Worm (Caenorhabditis elegans): ENCODE results near the gene C03H5.4.

Gene C03H5.4

DNA sequence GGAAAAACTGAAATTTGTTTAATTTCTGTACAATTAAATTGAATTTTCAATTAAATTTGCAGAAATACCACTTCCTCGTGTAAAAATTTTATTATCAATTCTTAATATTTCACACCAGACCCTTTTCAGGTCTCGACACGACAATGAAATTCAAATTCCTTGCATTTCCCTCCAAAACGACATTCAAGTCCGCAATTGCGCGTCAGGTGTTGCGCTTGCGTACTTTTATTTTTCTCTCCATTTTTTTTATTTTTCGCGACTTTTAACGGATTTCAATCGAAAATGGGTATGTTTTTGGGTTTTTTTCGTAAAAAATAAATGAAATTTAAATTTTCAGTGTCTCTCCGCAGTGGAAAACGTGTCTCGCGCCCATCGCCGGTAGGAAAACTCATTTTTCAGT is 10.9 kb downstream of the C03H5.4 start, which contains the start of gene C03H5.3:
TSS of gene C03H5.3 (plus strand) at position 132 of the 400 bp plus-strand sequence.
- no peak for TF ChIP-seq ref-1 (GFP tag; conservative IDR thresholded peaks at IDR 0.05)

DNA sequence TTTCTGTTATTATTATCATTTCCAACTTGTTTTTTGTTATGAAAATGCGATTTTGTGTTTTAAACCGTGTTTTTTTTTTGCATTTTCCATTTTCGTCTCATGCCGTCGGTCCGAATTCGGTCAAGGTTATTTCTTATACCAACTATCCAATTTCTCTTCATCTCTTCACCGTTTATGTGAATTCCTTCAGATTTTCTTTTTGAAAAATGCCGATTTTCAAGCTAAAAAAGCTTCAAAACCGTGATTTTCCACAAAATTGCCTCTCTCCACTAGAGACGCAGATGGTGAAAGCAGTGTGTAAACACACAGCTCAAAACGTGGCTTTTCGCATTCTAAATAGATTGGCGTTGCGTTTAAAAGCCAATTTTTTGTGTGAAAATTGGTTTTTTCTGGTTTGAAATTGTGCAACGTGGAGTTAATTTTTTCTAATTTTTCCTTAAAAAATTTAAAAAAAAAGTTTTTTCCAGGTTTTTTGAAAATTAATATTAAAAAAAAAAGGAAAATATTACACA is 12.8 kb downstream of the C03H5.4 start:
- TF ChIP-seq T22C8.4 (GFP tag; IDR thresholded peaks at IDR 0.05) (no peak), ref-1 (GFP tag; conservative IDR thresholded peaks at IDR 0.05) (no peak), klf-2 (GFP tag; conservative IDR thresholded peaks at IDR 0.05) (no peak), ztf-23 (GFP tag; IDR thresholded peaks at IDR 0.05) (no peak), ztf-29 (GFP tag; IDR thresholded peaks at IDR 0.05) (no peak), flt-1 (GFP tag; IDR thresholded peaks at IDR 0.05) (no peak), tab-1 (GFP tag; IDR thresholded peaks at IDR 0.05) (no peak)

DNA sequence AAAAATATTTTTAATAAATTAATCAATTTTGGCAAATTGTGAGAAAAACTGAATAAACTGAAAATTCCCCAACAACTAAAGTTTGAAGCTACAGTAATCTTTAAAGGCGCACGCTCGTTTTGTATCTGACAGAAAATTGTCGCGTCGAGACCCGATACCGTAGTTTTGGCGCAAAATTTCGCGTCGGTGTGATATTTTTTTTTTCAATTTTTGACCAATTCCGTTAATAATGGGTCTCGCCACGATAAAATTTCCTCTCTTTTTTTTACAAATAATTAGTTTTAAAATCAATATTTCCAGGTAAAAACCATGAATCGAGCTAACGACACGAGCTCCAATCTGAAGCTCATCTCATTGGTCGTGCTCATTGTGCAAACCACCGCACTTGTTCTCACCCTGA is 13.5 kb downstream of the C03H5.4 start, which contains the start of gene nstp-4:
TSS of gene nstp-4 (plus strand) at position 301 of the 400 bp plus-strand sequence.
- TF ChIP-seq klf-2 (GFP tag; conservative IDR thresholded peaks at IDR 0.05) (no peak), ztf-29 (GFP tag; IDR thresholded peaks at IDR 0.05) (no peak), T22C8.4 (GFP tag; IDR thresholded peaks at IDR 0.05) (no peak), flt-1 (GFP tag; IDR thresholded peaks at IDR 0.05) (no peak), ref-1 (GFP tag; conservative IDR thresholded peaks at IDR 0.05) (no peak), cog-1 (tag; optimal IDR thresholded peaks at IDR 0.05) (no peak), med-1 (GFP tag; optimal IDR thresholded peaks at IDR 0.05; ENCODE audit: insufficient read depth) (no peak), tab-1 (GFP tag; IDR thresholded peaks at IDR 0.05) (no peak)

ce11 chrII:399321-399720 is 24.3 kb downstream of the C03H5.4 start, which contains the start of gene C03H5.6:
Gene C03H5.6 (minus strand): TSS chrII:399421.
- TF ChIP-seq flt-1 (GFP tag; IDR thresholded peaks at IDR 0.05) (no peak), tab-1 (GFP tag; IDR thresholded peaks at IDR 0.05) (no peak), ztf-23 (GFP tag; IDR thresholded peaks at IDR 0.05) (no peak), T22C8.4 (GFP tag; IDR thresholded peaks at IDR 0.05) (no peak), cog-1 (tag; optimal IDR thresholded peaks at IDR 0.05) (no peak), ref-1 (GFP tag; conservative IDR thresholded peaks at IDR 0.05) (no peak), med-1 (GFP tag; optimal IDR thresholded peaks at IDR 0.05; ENCODE audit: insufficient read depth) (no peak), ztf-29 (GFP tag; IDR thresholded peaks at IDR 0.05) (no peak), klf-2 (GFP tag; conservative IDR thresholded peaks at IDR 0.05) (no peak)

ce11 chrII:400167-400566 is 25.1 kb downstream of the C03H5.4 start:
- TF ChIP-seq tab-1 (GFP tag; IDR thresholded peaks at IDR 0.05) (no peak), klf-2 (GFP tag; conservative IDR thresholded peaks at IDR 0.05) (no peak), ref-1 (GFP tag; conservative IDR thresholded peaks at IDR 0.05) (no peak), med-1 (GFP tag; optimal IDR thresholded peaks at IDR 0.05; ENCODE audit: insufficient read depth) (no peak), cog-1 (tag; optimal IDR thresholded peaks at IDR 0.05) (no peak), T22C8.4 (GFP tag; IDR thresholded peaks at IDR 0.05) (no peak), ztf-23 (GFP tag; IDR thresholded peaks at IDR 0.05) (no peak), ztf-29 (GFP tag; IDR thresholded peaks at IDR 0.05) (no peak), flt-1 (GFP tag; IDR thresholded peaks at IDR 0.05) (no peak)

- TF ChIP-seq ztf-23 (GFP tag; IDR thresholded peaks at IDR 0.05) (no peak), klf-2 (GFP tag; conservative IDR thresholded peaks at IDR 0.05) (no peak), ztf-29 (GFP tag; IDR thresholded peaks at IDR 0.05) (no peak), flt-1 (GFP tag; IDR thresholded peaks at IDR 0.05) (no peak), T22C8.4 (GFP tag; IDR thresholded peaks at IDR 0.05) (no peak), ref-1 (GFP tag; conservative IDR thresholded peaks at IDR 0.05) (no peak), med-1 (GFP tag; optimal IDR thresholded peaks at IDR 0.05; ENCODE audit: insufficient read depth) (no peak), cog-1 (tag; optimal IDR thresholded peaks at IDR 0.05) (no peak), tab-1 (GFP tag; IDR thresholded peaks at IDR 0.05) (no peak)
Measured at ce11 chrII:401211-401610, 26.2 kb downstream of the C03H5.4 start.

DNA sequence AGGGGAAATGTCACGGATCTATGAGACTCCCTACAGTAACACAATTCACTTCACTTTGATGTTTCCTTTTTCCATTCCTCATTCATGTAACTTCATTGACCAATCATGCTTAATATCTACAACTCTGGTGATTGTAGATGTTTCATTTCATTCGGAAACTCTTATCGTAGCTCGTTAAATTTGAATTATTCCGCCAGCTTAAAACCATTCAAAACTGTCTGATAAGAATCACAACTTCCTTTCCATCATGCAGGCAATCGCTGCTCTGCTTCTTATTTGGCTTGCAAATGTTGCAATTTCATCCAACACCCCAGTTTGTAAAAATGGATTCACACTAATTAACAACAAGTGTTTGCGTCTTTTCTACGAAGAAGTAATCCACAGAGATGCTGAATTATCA is 27.4 kb downstream of the C03H5.4 start, which contains the start of gene clec-10:
TSS of gene clec-10 (plus strand) at position 244 of the 400 bp plus-strand sequence.
- TF ChIP-seq ztf-23 (GFP tag; IDR thresholded peaks at IDR 0.05), result no peak

DNA sequence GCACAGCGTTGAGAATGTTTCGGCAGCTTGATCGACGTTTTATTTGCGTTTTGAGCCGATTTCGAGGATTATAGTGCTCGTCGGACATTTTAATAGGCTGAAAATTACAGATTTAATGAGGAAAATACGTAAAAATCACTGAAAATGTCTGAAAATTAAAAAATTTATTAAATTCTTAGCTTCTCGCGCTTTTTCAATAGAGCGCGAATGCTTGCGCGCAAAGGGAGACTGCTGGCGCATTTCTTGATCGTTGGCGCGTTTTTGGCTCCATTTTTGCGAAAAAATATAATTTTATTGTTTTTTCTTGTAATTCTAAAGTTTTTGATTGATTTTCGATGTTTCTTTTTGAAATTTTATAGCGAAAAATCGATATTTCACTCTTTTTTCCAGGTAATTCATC is 35.8 kb downstream of the C03H5.4 start, which contains the start of the genes dnsn-1 and C24H12.4:
TSS of gene dnsn-1 (minus strand) at position 101 of the 400 bp plus-strand sequence.
TSS of gene C24H12.4 (plus strand) at position 391 of the 400 bp plus-strand sequence.
- no peak for TF ChIP-seq ref-1 (GFP tag; conservative IDR thresholded peaks at IDR 0.05)
- TF ChIP-seq cog-1 (tag; optimal IDR thresholded peaks at IDR 0.05), result peak; percentile 62

DNA sequence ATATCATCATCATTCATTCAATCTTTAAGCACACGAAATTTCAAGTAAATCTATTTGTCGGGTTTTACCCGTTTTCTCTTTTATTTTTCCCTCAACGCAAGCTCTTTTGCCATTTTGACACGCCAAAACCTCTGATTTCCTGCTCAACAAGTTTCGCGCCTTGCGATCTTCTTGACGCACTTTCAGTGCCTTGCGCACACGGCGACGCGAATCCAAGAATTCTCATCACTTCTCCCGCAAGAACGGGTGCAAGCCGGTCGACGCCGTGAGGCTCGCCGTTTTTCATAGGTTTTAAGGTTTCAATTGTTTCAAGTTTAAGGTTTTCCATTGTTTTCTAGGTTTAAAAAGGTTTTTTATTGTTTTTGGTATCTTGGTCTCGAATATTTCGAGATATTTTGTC is 41.8 kb downstream of the C03H5.4 start:
- TF ChIP-seq tab-1 (GFP tag; IDR thresholded peaks at IDR 0.05), result peak; percentile 57; the same call in 1 of the 2 replicates
- peak; percentile 73 for TF ChIP-seq ztf-23 (GFP tag; IDR thresholded peaks at IDR 0.05)
- TF ChIP-seq flt-1 (GFP tag; IDR thresholded peaks at IDR 0.05), result peak; percentile 78; the same call in 1 of the 2 replicates

ce11 chrII:418782-419181 is 43.7 kb downstream of the C03H5.4 start, which contains the start of gene C24H12.6:
Gene C24H12.6 (minus strand): TSS chrII:418882.
- TF ChIP-seq ztf-29 (GFP tag; IDR thresholded peaks at IDR 0.05), result no peak
- TF ChIP-seq klf-2 (GFP tag; conservative IDR thresholded peaks at IDR 0.05), result no peak
- TF ChIP-seq tab-1 (GFP tag; IDR thresholded peaks at IDR 0.05), result no peak
- no peak for TF ChIP-seq ref-1 (GFP tag; conservative IDR thresholded peaks at IDR 0.05)
- no peak for TF ChIP-seq ztf-23 (GFP tag; IDR thresholded peaks at IDR 0.05)
- TF ChIP-seq cog-1 (tag; optimal IDR thresholded peaks at IDR 0.05), result no peak
- TF ChIP-seq T22C8.4 (GFP tag; IDR thresholded peaks at IDR 0.05), result no peak
- no peak for TF ChIP-seq flt-1 (GFP tag; IDR thresholded peaks at IDR 0.05)
- TF ChIP-seq med-1 (GFP tag; optimal IDR thresholded peaks at IDR 0.05; ENCODE audit: insufficient read depth), result no peak

ce11 chrII:423086-423485 is 48.0 kb downstream of the C03H5.4 start, which contains the start of gene C24H12.8:
Gene C24H12.8 (minus strand): TSS chrII:423186.
- TF ChIP-seq flt-1 (GFP tag; IDR thresholded peaks at IDR 0.05) (no peak), tab-1 (GFP tag; IDR thresholded peaks at IDR 0.05) (no peak), cog-1 (tag; optimal IDR thresholded peaks at IDR 0.05) (no peak), ref-1 (GFP tag; conservative IDR thresholded peaks at IDR 0.05) (no peak), med-1 (GFP tag; optimal IDR thresholded peaks at IDR 0.05; ENCODE audit: insufficient read depth) (no peak), ztf-23 (GFP tag; IDR thresholded peaks at IDR 0.05) (no peak), T22C8.4 (GFP tag; IDR thresholded peaks at IDR 0.05) (no peak)

Data from whole organism, midembryonic.